Fruit fly (Drosophila melanogaster): ENCODE results near the gene CG4815.

CG4815 gene

DNA sequence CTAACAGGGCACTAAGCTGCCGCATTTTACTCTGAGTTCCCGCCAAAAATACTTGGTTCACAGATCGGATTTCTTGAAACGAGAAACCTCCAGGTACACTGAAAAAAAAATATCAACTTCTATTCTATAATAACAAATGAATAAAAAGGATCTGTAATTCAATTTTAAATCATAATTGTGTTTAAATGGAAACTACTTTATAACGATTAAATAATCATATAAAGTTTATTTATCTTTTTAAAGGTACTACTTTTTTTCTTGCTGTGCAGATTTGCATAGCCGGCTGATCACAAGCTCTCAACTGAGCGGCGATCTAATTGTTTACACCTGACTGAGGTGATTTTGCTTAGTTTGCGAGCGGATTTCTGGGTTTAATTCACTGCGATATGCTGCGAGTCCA is 3.2 kb downstream of the CG4815 start (continued):
- TF ChIP-seq caup (GFP tag; optimal IDR thresholded peaks at IDR 0.05; ENCODE audit: severe bottlenecking) (peak; percentile 34), Med (GFP tag) (peak; percentile 44), CG33557 (GFP tag; optimal IDR thresholded peaks at IDR 0.05) (no peak), seq (GFP tag; IDR thresholded peaks at IDR 0.05) (no peak), Dad (GFP tag; optimal IDR thresholded peaks at IDR 0.05) (no peak), NC2α (GFP tag; optimal IDR thresholded peaks at IDR 0.05) (no peak), Gsc (GFP tag; IDR thresholded peaks at IDR 0.05) (no peak), Awh (GFP tag; IDR thresholded peaks at IDR 0.05) (peak; percentile 38; the same call in 1 of the 2 replicates), CG15011 (GFP tag; optimal IDR thresholded peaks at IDR 0.05) (peak; percentile 36), wek (GFP tag; optimal IDR thresholded peaks at IDR 0.05) (no peak), PHDP (tag; optimal IDR thresholded peaks at IDR 0.05) (peak; percentile 86), Ptx1 (GFP tag; IDR thresholded peaks at IDR 0.05) (peak; percentile 69), CG9797 (GFP tag; optimal IDR thresholded peaks at IDR 0.05) (no peak), CG2199 (GFP tag; IDR thresholded peaks at IDR 0.05) (no peak), esg (GFP tag; conservative IDR thresholded peaks at IDR 0.05) (peak; percentile 70), p53 (GFP tag; optimal IDR thresholded peaks at IDR 0.05) (no peak), Vsx1 (GFP tag; optimal IDR thresholded peaks at IDR 0.05) (peak; percentile 20), CG12299 (tag; optimal IDR thresholded peaks at IDR 0.05) (peak; percentile 71), Camta (GFP tag; optimal IDR thresholded peaks at IDR 0.05) (no peak), CG12391 (tag; optimal IDR thresholded peaks at IDR 0.05) (peak; percentile 76), Asciz (GFP tag; optimal IDR thresholded peaks at IDR 0.05) (peak; percentile 8), br (optimal IDR thresholded peaks at IDR 0.05) (no peak), CG6254 (GFP tag; optimal IDR thresholded peaks at IDR 0.05) (no peak), ash1 (GFP tag; optimal IDR thresholded peaks at IDR 0.05) (no peak), CG18764 (GFP tag; optimal IDR thresholded peaks at IDR 0.05) (peak; percentile 15), CG10431 (GFP tag; optimal IDR thresholded peaks at IDR 0.05) (no peak), jumu (GFP tag; optimal IDR thresholded peaks at IDR 0.05) (no peak), hth (optimal IDR thresholded peaks at IDR 0.05) (no peak), CG18476 (GFP tag; optimal IDR thresholded peaks at IDR 0.05) (peak; percentile 24), h (optimal IDR thresholded peaks at IDR 0.05) (no peak), CG18599 (GFP tag; optimal IDR thresholded peaks at IDR 0.05) (peak; percentile 44), klu (GFP tag; IDR thresholded peaks at IDR 0.05) (peak; percentile 69), Dll (GFP tag; IDR thresholded peaks at IDR 0.05; ENCODE audit: partially characterized antibody) (no peak), pb (GFP tag; optimal IDR thresholded peaks at IDR 0.05) (no peak), Fer1 (GFP tag; optimal IDR thresholded peaks at IDR 0.05) (peak; percentile 70), CG11504 (tag; optimal IDR thresholded peaks at IDR 0.05) (peak; percentile 79), Tbp (GFP tag; optimal IDR thresholded peaks at IDR 0.05) (no peak), CG8359 (GFP tag; optimal IDR thresholded peaks at IDR 0.05; ENCODE audit: borderline replicate concordance) (no peak), Optix (GFP tag; IDR thresholded peaks at IDR 0.05) (peak; percentile 37; the same call in 1 of the 3 replicates), CG6683 (GFP tag; optimal IDR thresholded peaks at IDR 0.05) (peak; percentile 52), CG16863 (GFP tag; optimal IDR thresholded peaks at IDR 0.05) (no peak), C15 (GFP tag; IDR thresholded peaks at IDR 0.05) (0 out of 3 replicates have a peak, but pooled peaks have one; percentile 6), gem (tag; optimal IDR thresholded peaks at IDR 0.05) (peak; percentile 86), TFAM (GFP tag; optimal IDR thresholded peaks at IDR 0.05) (no peak), CG4404 (GFP tag; IDR thresholded peaks at IDR 0.05) (no peak), CHES-1-like (GFP tag; optimal IDR thresholded peaks at IDR 0.05) (no peak), eyg (GFP tag; optimal IDR thresholded peaks at IDR 0.05) (no peak), vfl (GFP tag; optimal IDR thresholded peaks at IDR 0.05) (no peak), schlank (tag; optimal IDR thresholded peaks at IDR 0.05) (no peak), CG3847 (GFP tag; IDR thresholded peaks at IDR 0.05) (peak; percentile 78), ara (GFP tag; IDR thresholded peaks at IDR 0.05) (peak; percentile 32; the same call in 1 of the 2 replicates), kay (GFP tag; optimal IDR thresholded peaks at IDR 0.05) (no peak)
